Comparison of ENCODE assay signal across 5 fruit fly cellular contexts in the genomic region with DNA sequence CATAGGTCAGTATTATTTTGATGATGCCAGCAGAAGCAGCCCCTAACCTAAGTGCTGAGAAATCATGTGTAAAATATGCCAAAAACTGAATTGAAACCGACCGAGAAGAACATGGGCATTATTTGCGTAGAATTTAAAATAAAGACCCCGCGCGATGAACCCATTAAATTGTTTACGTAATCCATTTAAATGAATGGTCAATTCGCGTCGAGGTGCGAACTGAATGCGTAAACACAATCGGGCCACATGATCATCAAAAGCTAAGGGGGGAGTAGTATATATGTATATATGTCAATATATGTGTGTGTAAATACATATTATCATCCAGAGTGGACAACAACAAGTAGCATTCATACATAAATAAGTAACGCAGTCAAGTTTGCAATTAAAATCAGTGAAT.
TF ChIP-seq lines count a peak whose summit lies in the region.

No protein-coding gene starts in this region.

- TF ChIP-seq CTCF in whole organism, embryonic (GFP tag; optimal IDR thresholded peaks at IDR 0.05; lab: Kevin White, UChicago), result no peak

TF ChIP-seq in whole organism, adult, 20 proteins besides CTCF, POLR2A, EP300 and RAD21:
- peak; percentile 85 for TF ChIP-seq tj (GFP tag; optimal IDR thresholded peaks at IDR 0.05; lab: Kevin White, UChicago)
- no peak for TF ChIP-seq Hr96 (GFP tag; optimal IDR thresholded peaks at IDR 0.05; lab: Kevin White, UChicago)
- TF ChIP-seq kay (GFP tag; lab: Kevin White, UChicago; ENCODE audit: borderline replicate concordance), result peak; percentile 25

TF ChIP-seq in whole organism, embryonic, 481 proteins besides CTCF, POLR2A, EP300 and RAD21 (continues in another document):
- TF ChIP-seq Nf-YC (tag; optimal IDR thresholded peaks at IDR 0.05; lab: Kevin White, UChicago) (no peak), Asciz (GFP tag; optimal IDR thresholded peaks at IDR 0.05; lab: Kevin White, UChicago) (peak; percentile 54), Xrp1 (GFP tag; IDR thresholded peaks at IDR 0.05; lab: Robert Waterston, UW) (peak; percentile 15; the same call in 1 of the 2 replicates), Dbx (GFP tag; IDR thresholded peaks at IDR 0.05; lab: Robert Waterston, UW) (no peak), otp (GFP tag; IDR thresholded peaks at IDR 0.05; lab: Robert Waterston, UW) (peak; percentile 59; the same call in 1 of the 3 replicates), CG12071 (GFP tag; optimal IDR thresholded peaks at IDR 0.05; lab: Kevin White, UChicago) (peak; percentile 11), vvl (GFP tag; IDR thresholded peaks at IDR 0.05; lab: Robert Waterston, UW) (peak; percentile 11; the same call in 1 of the 2 replicates), ATbp (GFP tag; optimal IDR thresholded peaks at IDR 0.05; lab: Kevin White, UChicago) (peak; percentile 28), scrt (GFP tag; optimal IDR thresholded peaks at IDR 0.05; lab: Kevin White, UChicago) (no peak), Pdp1 (GFP tag; optimal IDR thresholded peaks at IDR 0.05; lab: Kevin White, UChicago) (peak in 1 of 2 experiments; percentile 78), chinmo (GFP tag; IDR thresholded peaks at IDR 0.05; lab: Robert Waterston, UW; ENCODE audit: partially characterized antibody) (0 out of 4 replicates have a peak, but pooled peaks have one; percentile 15), CG16813 (GFP tag; IDR thresholded peaks at IDR 0.05; lab: Robert Waterston, UW; ENCODE audit: partially characterized antibody) (no peak), nau (GFP tag; optimal IDR thresholded peaks at IDR 0.05; lab: Kevin White, UChicago) (peak; percentile 17), CG12744 (GFP tag; optimal IDR thresholded peaks at IDR 0.05; lab: Kevin White, UChicago) (no peak), mirr (GFP tag; optimal IDR thresholded peaks at IDR 0.05; lab: Kevin White, UChicago) (peak; percentile 43), Eip74EF (GFP tag; optimal IDR thresholded peaks at IDR 0.05; lab: Kevin White, UChicago) (peak in 1 of 2 experiments; percentile 13), CG1233 (GFP tag; optimal IDR thresholded peaks at IDR 0.05; lab: Kevin White, UChicago) (peak; percentile 8), lab (GFP tag; optimal IDR thresholded peaks at IDR 0.05; lab: Kevin White, UChicago) (peak; percentile 17), Doc2 (GFP tag; IDR thresholded peaks at IDR 0.05; lab: Robert Waterston, UW) (no peak)

TF ChIP-seq in whole organism, prepupa, 60 proteins besides CTCF, POLR2A, EP300 and RAD21:
- no peak for TF ChIP-seq CG6163 (GFP tag; IDR thresholded peaks at IDR 0.05; lab: Robert Waterston, UW)
- peak; percentile 82 for TF ChIP-seq vri (GFP tag; optimal IDR thresholded peaks at IDR 0.05; lab: Kevin White, UChicago)
- TF ChIP-seq Eip78C (GFP tag; lab: Kevin White, UChicago), result peak; percentile 45
- peak; percentile 0 for TF ChIP-seq CG8632 (GFP tag; optimal IDR thresholded peaks at IDR 0.05; lab: Kevin White, UChicago)
- no peak for TF ChIP-seq Hr39 (GFP tag; optimal IDR thresholded peaks at IDR 0.05; lab: Kevin White, UChicago)
- peak; percentile 85 for TF ChIP-seq fkh (GFP tag; optimal IDR thresholded peaks at IDR 0.05; lab: Kevin White, UChicago)
- no peak for TF ChIP-seq CG15336 (GFP tag; IDR thresholded peaks at IDR 0.05; lab: Robert Waterston, UW)
- TF ChIP-seq esn (GFP tag; optimal IDR thresholded peaks at IDR 0.05; lab: Kevin White, UChicago), result peak; percentile 10
- TF ChIP-seq ss (GFP tag; optimal IDR thresholded peaks at IDR 0.05; lab: Kevin White, UChicago), result peak in 1 of 2 experiments; percentile 18
- peak; percentile 81 for TF ChIP-seq svp (GFP tag; lab: Kevin White, UChicago)
TF ChIP-seq in whole organism, prepupa: peak in this region for 7.

TF ChIP-seq in whole organism, pupa, 21 proteins besides CTCF, POLR2A, EP300 and RAD21:
- TF ChIP-seq Pif1A (GFP tag; optimal IDR thresholded peaks at IDR 0.05; lab: Kevin White, UChicago), result no peak
- TF ChIP-seq CG8159 (tag; optimal IDR thresholded peaks at IDR 0.05; lab: Kevin White, UChicago), result no peak
- TF ChIP-seq CG9948 (tag; optimal IDR thresholded peaks at IDR 0.05; lab: Kevin White, UChicago), result no peak
- TF ChIP-seq CG8301 (tag; optimal IDR thresholded peaks at IDR 0.05; lab: Kevin White, UChicago), result no peak
- TF ChIP-seq CG12605 (GFP tag; IDR thresholded peaks at IDR 0.05; lab: Robert Waterston, UW), result no peak
- no peak for TF ChIP-seq D1 (tag; optimal IDR thresholded peaks at IDR 0.05; lab: Kevin White, UChicago)
- no peak for TF ChIP-seq fd96Ca (GFP tag; IDR thresholded peaks at IDR 0.05; lab: Robert Waterston, UW)
- TF ChIP-seq EcR (GFP tag; optimal IDR thresholded peaks at IDR 0.05; lab: Kevin White, UChicago), result peak; percentile 60
- no peak for TF ChIP-seq CG32121 (GFP tag; IDR thresholded peaks at IDR 0.05; lab: Robert Waterston, UW)
- TF ChIP-seq CG4496 (GFP tag; IDR thresholded peaks at IDR 0.05; lab: Robert Waterston, UW), result no peak
- no peak for TF ChIP-seq CG13204 (GFP tag; optimal IDR thresholded peaks at IDR 0.05; lab: Kevin White, UChicago)
- no peak for TF ChIP-seq CG10348 (GFP tag; IDR thresholded peaks at IDR 0.05; lab: Robert Waterston, UW)
- no peak for TF ChIP-seq rn (GFP tag; IDR thresholded peaks at IDR 0.05; lab: Robert Waterston, UW)
- TF ChIP-seq gl (tag; optimal IDR thresholded peaks at IDR 0.05; lab: Kevin White, UChicago), result peak; percentile 13

TF ChIP-seq in whole organism, wandering third instar larva, 38 proteins besides CTCF, POLR2A, EP300 and RAD21:
- TF ChIP-seq Vsx2 (GFP tag; optimal IDR thresholded peaks at IDR 0.05; lab: Kevin White, UChicago; ENCODE audit: partially characterized antibody), result no peak
- peak; percentile 2 for TF ChIP-seq rgr (GFP tag; optimal IDR thresholded peaks at IDR 0.05; lab: Kevin White, UChicago)
- peak; percentile 4 for TF ChIP-seq Hnf4 (GFP tag; optimal IDR thresholded peaks at IDR 0.05; lab: Kevin White, UChicago)
